Worm (Caenorhabditis elegans) whole organism, young adult: ENCODE measurements around the gene rpl-16.

ENCODE experiments used
- F22D6.2 ChIP-seq: sonication (generic microtip); optimal IDR thresholded peaks from 2 replicates; lab custom pipeline; 2016; ENCODE audit warnings: mild to moderate bottlenecking, missing genetic modification characterization, missing compliant biosample characterization
- F39B2.1 ChIP-seq: fragments of 200-800 bp; sonication (Bioruptor generic); IDR thresholded peaks from 2 replicates; pipeline ENCODE4 v1.3.6; 2022; ENCODE audit warnings: missing genetic modification reagents, missing genetic modification characterization, missing compliant biosample characterization
- Y53F4B.3 ChIP-seq: fragments of 200-800 bp; sonication (Bioruptor generic); IDR thresholded peaks from 2 replicates; pipeline ENCODE4 v1.3.6; 2022; ENCODE audit warnings: missing genetic modification reagents, missing genetic modification characterization, missing compliant biosample characterization
- bed-1 ChIP-seq: fragments of 200-800 bp; sonication (Bioruptor generic); IDR thresholded peaks from 2 replicates; pipeline ENCODE4 v1.3.6; 2022; ENCODE audit warnings: missing genetic modification reagents, missing genetic modification characterization, missing compliant biosample characterization
- ceh-58 ChIP-seq: fragments of 200-800 bp; sonication (Bioruptor generic); IDR thresholded peaks from 2 replicates; pipeline ENCODE4 v1.3.6; 2022; ENCODE audit warnings: missing genetic modification characterization, missing compliant biosample characterization
- efl-1 ChIP-seq: fragments of 150-350 bp; optimal IDR thresholded peaks from 2 replicates; lab custom pipeline; 2014; ENCODE audit warnings: missing biosample characterization, missing genetic modification reagents, missing genetic modification characterization
- egl-18 ChIP-seq: fragments of 200-800 bp; sonication (Bioruptor generic); IDR thresholded peaks from 2 replicates; pipeline ENCODE4 v1.3.6; 2022; ENCODE audit warnings: missing genetic modification reagents, missing genetic modification characterization, missing compliant biosample characterization
- egl-44 ChIP-seq: fragments of 200-800 bp; sonication (Bioruptor generic); IDR thresholded peaks from 2 replicates; pipeline ENCODE4 v1.3.6; 2022; ENCODE audit warnings: missing genetic modification reagents, missing genetic modification characterization, missing compliant biosample characterization
- madf-10 ChIP-seq: sonication (generic microtip); optimal IDR thresholded peaks from 2 replicates; lab custom pipeline; 2016; ENCODE audit warnings: mild to moderate bottlenecking, missing genetic modification characterization, missing compliant biosample characterization
- mcd-1 ChIP-seq: fragments of 200-800 bp; sonication (Bioruptor generic); IDR thresholded peaks from 2 replicates; pipeline ENCODE4 v1.3.6; 2022; ENCODE audit warnings: missing genetic modification reagents, missing genetic modification characterization, missing compliant biosample characterization
- pha-4 ChIP-seq: fragments of 150-350 bp; sonication (generic microtip); optimal IDR thresholded peaks from 2 replicates; lab custom pipeline; 2014; ENCODE audit warnings: missing biosample characterization, missing genetic modification reagents, missing genetic modification characterization
- tbx-9 ChIP-seq: sonication (generic microtip); optimal IDR thresholded peaks from 2 replicates; lab custom pipeline; 2016; ENCODE audit warnings: borderline replicate concordance, missing genetic modification characterization, inconsistent platforms, missing compliant biosample characterization
- ztf-18 ChIP-seq: sonication (generic microtip); optimal IDR thresholded peaks from 2 replicates; lab custom pipeline; 2016; ENCODE audit warnings: missing genotype, mild to moderate bottlenecking, missing genetic modification characterization, missing compliant biosample characterization

DNA sequence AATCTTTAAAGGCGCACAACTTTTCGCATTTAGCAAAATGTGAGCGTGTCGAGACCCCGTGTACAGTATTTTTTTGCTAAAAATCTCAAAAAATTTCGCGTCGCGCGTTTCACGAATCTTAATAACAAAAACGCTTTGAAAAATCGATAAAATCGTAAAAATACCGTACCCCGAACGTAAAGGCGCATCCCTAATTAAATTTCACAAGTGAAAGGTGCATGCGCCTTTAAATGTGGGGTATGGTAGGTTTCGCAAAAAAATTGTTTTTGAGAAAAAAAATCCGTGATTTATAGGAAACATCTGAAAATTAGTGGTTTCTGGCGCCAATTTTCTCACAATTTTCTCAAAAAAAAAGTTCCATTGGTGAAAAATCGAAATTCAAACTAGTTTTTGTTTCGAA is 30.8 kb upstream of the rpl-16 start:
- TF ChIP-seq bed-1 (GFP tag; lab: Robert Waterston, UW): no peak
- TF ChIP-seq pha-4: no peak
- TF ChIP-seq F39B2.1 (GFP tag; lab: Robert Waterston, UW): no peak
- no peak for TF ChIP-seq tbx-9 (tag; lab: Kevin White, UChicago)
- no peak for TF ChIP-seq mcd-1
- TF ChIP-seq ceh-58 (GFP tag; lab: Robert Waterston, UW): no peak
- TF ChIP-seq F22D6.2 (tag; lab: Kevin White, UChicago): no peak
- TF ChIP-seq Y53F4B.3 (GFP tag; lab: Robert Waterston, UW): no peak
- no peak for TF ChIP-seq ztf-18 (tag; lab: Kevin White, UChicago)
- TF ChIP-seq madf-10 (tag; lab: Kevin White, UChicago): no peak
- TF ChIP-seq egl-44 (GFP tag; lab: Robert Waterston, UW): no peak
- TF ChIP-seq efl-1 (GFP tag; lab: Kevin White, UChicago): no peak
- no peak for TF ChIP-seq egl-18 (GFP tag; lab: Robert Waterston, UW)
